Worm (Caenorhabditis elegans) whole organism, L4/young adult: ENCODE measurements around the gene srt-73.

Source experiments
- dao-5 ChIP-seq: sonication (generic microtip); optimal IDR thresholded peaks from 2 replicates; lab custom pipeline; 2016; ENCODE audit warnings: missing genotype, missing genetic modification characterization, moderate library complexity, missing compliant biosample characterization
- him-1 ChIP-seq: sonication (generic microtip); optimal IDR thresholded peaks from 2 replicates; lab custom pipeline; 2016; ENCODE audit warnings: missing genotype, missing genetic modification reagents, missing genetic modification characterization, missing compliant biosample characterization

DNA sequence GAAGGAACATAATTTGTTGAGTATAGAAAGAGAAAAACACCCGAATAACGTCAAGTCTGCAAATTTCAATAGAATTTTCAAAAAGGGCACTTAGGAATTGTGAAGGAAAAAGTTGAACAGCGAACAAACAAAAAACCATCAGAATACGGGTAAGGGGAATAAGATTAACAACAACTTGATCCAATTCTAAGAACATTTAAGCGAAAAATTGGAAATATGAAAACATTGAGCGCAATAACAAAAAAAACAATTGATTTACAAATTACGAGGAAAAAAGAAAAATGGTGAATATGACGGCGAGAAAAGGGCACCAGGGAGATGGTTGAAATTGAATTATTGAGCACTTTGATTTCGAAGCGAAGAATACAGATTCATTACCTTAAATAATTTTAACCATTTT lies 37.8 kb downstream of the srt-73 start:
- no peak for TF ChIP-seq dao-5 (tag; lab: Kevin White, UChicago)
- TF ChIP-seq him-1 (tag; lab: Kevin White, UChicago), result no peak
